Fruit fly (Drosophila melanogaster): ENCODE data around the gene CG31454.

CG31454 gene

dm6 chr3R:8520809-8521208, 649 bp upstream of the CG31454 start:
- TF ChIP-seq rgr (GFP tag; optimal IDR thresholded peaks at IDR 0.05) (no peak), Abd-B (GFP tag; optimal IDR thresholded peaks at IDR 0.05) (no peak), Hr78 (GFP tag; optimal IDR thresholded peaks at IDR 0.05) (no peak), lola (GFP tag; optimal IDR thresholded peaks at IDR 0.05) (no peak), Jra (GFP tag; optimal IDR thresholded peaks at IDR 0.05) (no peak), Rel (GFP tag; optimal IDR thresholded peaks at IDR 0.05) (no peak), Rel (tag; optimal IDR thresholded peaks at IDR 0.05) (no peak), tai (GFP tag; optimal IDR thresholded peaks at IDR 0.05) (no peak), Hr83 (GFP tag; optimal IDR thresholded peaks at IDR 0.05; ENCODE audit: poor library complexity, severe bottlenecking) (no peak), Mio (GFP tag; optimal IDR thresholded peaks at IDR 0.05) (no peak), sage (GFP tag; optimal IDR thresholded peaks at IDR 0.05) (no peak), ey (GFP tag; optimal IDR thresholded peaks at IDR 0.05) (no peak)

- TF ChIP-seq brk (GFP tag; optimal IDR thresholded peaks at IDR 0.05) (no peak), lola (GFP tag; optimal IDR thresholded peaks at IDR 0.05) (no peak), Vsx2 (GFP tag; optimal IDR thresholded peaks at IDR 0.05; ENCODE audit: partially characterized antibody) (no peak), h (GFP tag; optimal IDR thresholded peaks at IDR 0.05) (peak; percentile 75), Rel (GFP tag; optimal IDR thresholded peaks at IDR 0.05) (no peak), Rel (tag; optimal IDR thresholded peaks at IDR 0.05) (peak; percentile 9)
These were observed 2.2 kb downstream of the CG31454 start, which contains the start of gene CG31259 for dm6 chr3R:8523668-8524067. Gene CG31259, plus strand, starts transcription at chr3R:8523944.

dm6 chr3R:8524277-8524676, 2.8 kb downstream of the CG31454 start:
- TF ChIP-seq Hr83 (GFP tag; optimal IDR thresholded peaks at IDR 0.05; ENCODE audit: poor library complexity, severe bottlenecking) (peak; percentile 39), Jra (GFP tag; optimal IDR thresholded peaks at IDR 0.05) (no peak), sage (GFP tag; optimal IDR thresholded peaks at IDR 0.05) (no peak), foxo (GFP tag; optimal IDR thresholded peaks at IDR 0.05) (peak in 1 of 2 experiments; percentile 41), pan (optimal IDR thresholded peaks at IDR 0.05) (no peak), Rel (GFP tag; optimal IDR thresholded peaks at IDR 0.05) (no peak), Rel (tag; optimal IDR thresholded peaks at IDR 0.05) (no peak), ey (GFP tag; optimal IDR thresholded peaks at IDR 0.05) (peak; percentile 55), Sp1 (GFP tag; optimal IDR thresholded peaks at IDR 0.05) (no peak), GATAd (GFP tag; optimal IDR thresholded peaks at IDR 0.05) (no peak), CG9705 (GFP tag; optimal IDR thresholded peaks at IDR 0.05) (no peak), CG32264 (GFP tag; optimal IDR thresholded peaks at IDR 0.05) (no peak), h (GFP tag; optimal IDR thresholded peaks at IDR 0.05) (peak; percentile 48), HLH106 (tag; optimal IDR thresholded peaks at IDR 0.05) (no peak), dl (GFP tag; optimal IDR thresholded peaks at IDR 0.05; ENCODE audit: insufficient read depth in 1 of 2, partially characterized antibody in 2 of 2) (no peak), Mio (GFP tag; optimal IDR thresholded peaks at IDR 0.05) (no peak), Abd-B (GFP tag; optimal IDR thresholded peaks at IDR 0.05) (no peak), Dfd (GFP tag; optimal IDR thresholded peaks at IDR 0.05) (no peak), sv (GFP tag; optimal IDR thresholded peaks at IDR 0.05) (no peak), fru (GFP tag; optimal IDR thresholded peaks at IDR 0.05) (peak; percentile 7), dsf (GFP tag; optimal IDR thresholded peaks at IDR 0.05; ENCODE audit: borderline replicate concordance) (no peak), Dif (GFP tag; optimal IDR thresholded peaks at IDR 0.05; ENCODE audit: partially characterized antibody) (no peak), CrebA (GFP tag; optimal IDR thresholded peaks at IDR 0.05; ENCODE audit: borderline replicate concordance) (no peak), woc (GFP tag; optimal IDR thresholded peaks at IDR 0.05) (no peak), jim (GFP tag; optimal IDR thresholded peaks at IDR 0.05) (no peak), br (GFP tag; optimal IDR thresholded peaks at IDR 0.05) (peak; percentile 39), brk (GFP tag; optimal IDR thresholded peaks at IDR 0.05) (no peak), Myc (optimal IDR thresholded peaks at IDR 0.05) (no peak), rgr (GFP tag; optimal IDR thresholded peaks at IDR 0.05) (peak; percentile 55), OdsH (GFP tag; optimal IDR thresholded peaks at IDR 0.05) (peak; percentile 42), psq (GFP tag; optimal IDR thresholded peaks at IDR 0.05) (no peak), Hnf4 (GFP tag; optimal IDR thresholded peaks at IDR 0.05) (peak; percentile 38), usp (GFP tag; optimal IDR thresholded peaks at IDR 0.05) (no peak), Hr78 (GFP tag; optimal IDR thresholded peaks at IDR 0.05) (no peak), lola (GFP tag; optimal IDR thresholded peaks at IDR 0.05) (no peak), tai (GFP tag; optimal IDR thresholded peaks at IDR 0.05) (no peak), Vsx2 (GFP tag; optimal IDR thresholded peaks at IDR 0.05; ENCODE audit: partially characterized antibody) (no peak), N (GFP tag; optimal IDR thresholded peaks at IDR 0.05) (no peak), dmrt93B (GFP tag; optimal IDR thresholded peaks at IDR 0.05) (no peak)

All from whole organism, wandering third instar larva.